Fruit fly (Drosophila melanogaster) whole organism, embryonic: ENCODE measurements around the gene TBC1d7.
A peak's percentile ranks its signal among the peaks of the same experiment; 100 is the strongest.

Source experiments
- Abd-B ChIP-seq: fragments of 200-800 bp; sonication (Bioruptor generic); optimal IDR thresholded peaks from 2 replicates; lab custom pipeline; 2018; ENCODE audit warnings: missing biosample characterization, mild to moderate bottlenecking, missing genetic modification characterization, moderate library complexity
- CG10274 ChIP-seq: fragments of 200-800 bp; sonication (Bioruptor generic); optimal IDR thresholded peaks from 3 replicates; lab custom pipeline; 2017; ENCODE audit warnings: missing biosample characterization, mild to moderate bottlenecking, missing genetic modification characterization
- CG10979 ChIP-seq: fragments of 200-800 bp; sonication (Bioruptor generic); optimal IDR thresholded peaks from 2 replicates; lab custom pipeline; 2018; ENCODE audit warnings: missing biosample characterization, mild to moderate bottlenecking, missing genetic modification characterization, moderate library complexity
- CG11085 ChIP-seq: fragments of 200-800 bp; sonication (Bioruptor generic); IDR thresholded peaks from 2 replicates; pipeline ENCODE4 v1.3.6; 2022; ENCODE audit warnings: missing biosample characterization, missing genetic modification characterization
- CG11398 ChIP-seq: fragments of 200-800 bp; sonication (Bioruptor generic); optimal IDR thresholded peaks from 2 replicates; lab custom pipeline; 2016; ENCODE audit warnings: missing biosample characterization, missing genetic modification characterization
- CG11560 ChIP-seq: fragments of 200-800 bp; sonication (Bioruptor generic); IDR thresholded peaks from 3 replicates; pipeline ENCODE4 v1.3.6; 2022; ENCODE audit warnings: missing biosample characterization, missing genetic modification characterization
- CG12236 ChIP-seq: fragments of 200-800 bp; sonication (Bioruptor generic); optimal IDR thresholded peaks from 2 replicates; lab custom pipeline; 2016; ENCODE audit warnings: missing biosample characterization, missing genetic modification characterization
- CG1233 ChIP-seq: fragments of 200-800 bp; sonication (Bioruptor generic); optimal IDR thresholded peaks from 4 replicates; lab custom pipeline; 2018; ENCODE audit warnings: missing biosample characterization, mild to moderate bottlenecking, missing genetic modification characterization
- CG12744 ChIP-seq: fragments of 200-800 bp; sonication (Bioruptor generic); optimal IDR thresholded peaks from 2 replicates; lab custom pipeline; 2016; ENCODE audit warnings: missing biosample characterization, missing genetic modification characterization
- CG30431 ChIP-seq: fragments of 200-800 bp; sonication (Bioruptor generic); optimal IDR thresholded peaks from 2 replicates; lab custom pipeline; 2017; ENCODE audit warnings: missing biosample characterization, missing genetic modification characterization
- CG4707 ChIP-seq: fragments of 200-800 bp; sonication (Bioruptor generic); optimal IDR thresholded peaks from 2 replicates; lab custom pipeline; 2018; ENCODE audit warnings: missing biosample characterization, mild to moderate bottlenecking, missing genetic modification characterization, moderate library complexity
- CG5180 ChIP-seq: fragments of 200-800 bp; sonication (Bioruptor generic); optimal IDR thresholded peaks from 3 replicates; lab custom pipeline; 2017; ENCODE audit warnings: missing biosample characterization, missing genetic modification characterization, mild to moderate bottlenecking, moderate library complexity, missing genetic modification reagents
- CG5953 ChIP-seq: fragments of 200-800 bp; sonication (Bioruptor generic); IDR thresholded peaks from 2 replicates; pipeline ENCODE4 v1.3.6; 2022; ENCODE audit warnings: missing biosample characterization, missing genetic modification characterization
- CG6272 ChIP-seq: fragments of 200-800 bp; sonication (Bioruptor generic); IDR thresholded peaks from 2 replicates; pipeline ENCODE4 v1.3.6; 2022; ENCODE audit warnings: missing biosample characterization, missing genetic modification characterization
- CG6765 ChIP-seq: fragments of 200-800 bp; sonication (Bioruptor generic); optimal IDR thresholded peaks from 3 replicates; lab custom pipeline; 2017; ENCODE audit warnings: missing biosample characterization, mild to moderate bottlenecking, missing genetic modification characterization
- CG7372 ChIP-seq: fragments of 200-800 bp; sonication (Bioruptor generic); IDR thresholded peaks from 2 replicates; pipeline ENCODE4 v1.3.6; 2022; ENCODE audit warnings: missing biosample characterization, missing genetic modification characterization
- CG7556 ChIP-seq: fragments of 200-800 bp; sonication (Bioruptor generic); optimal IDR thresholded peaks from 2 replicates; lab custom pipeline; 2017; ENCODE audit warnings: missing biosample characterization, mild to moderate bottlenecking, missing genetic modification characterization
- CG9817 ChIP-seq: fragments of 200-800 bp; sonication (Bioruptor generic); optimal IDR thresholded peaks from 2 replicates; lab custom pipeline; 2018; ENCODE audit warnings: missing biosample characterization, mild to moderate bottlenecking, missing genetic modification characterization, moderate library complexity
- CHES-1-like ChIP-seq: fragments of 200-800 bp; sonication (Bioruptor generic); optimal IDR thresholded peaks from 2 replicates; lab custom pipeline; 2016; ENCODE audit warnings: missing biosample characterization, missing genetic modification characterization
- CkIIα-i1 ChIP-seq: fragments of 200-800 bp; sonication (Bioruptor generic); IDR thresholded peaks from 2 replicates; pipeline ENCODE4 v1.3.6; 2022; ENCODE audit warnings: missing biosample characterization, missing genetic modification characterization
- Elba2 ChIP-seq: fragments of 200-800 bp; sonication (Bioruptor generic); optimal IDR thresholded peaks from 3 replicates; lab custom pipeline; 2016; ENCODE audit warnings: missing biosample characterization, missing genetic modification characterization
- Ets65A ChIP-seq: fragments of 200-800 bp; sonication (Bioruptor generic); peaks from one replicate; lab custom pipeline; 2016; ENCODE audit warnings: missing biosample characterization, missing genetic modification characterization
- HHEX ChIP-seq: fragments of 200-800 bp; sonication (Bioruptor generic); optimal IDR thresholded peaks from 3 replicates; lab custom pipeline; 2017; ENCODE audit warnings: missing biosample characterization, mild to moderate bottlenecking, missing genetic modification characterization, missing genetic modification reagents
- HLH54F ChIP-seq: fragments of 200-800 bp; sonication (Bioruptor generic); optimal IDR thresholded peaks from 3 replicates; lab custom pipeline; 2016; ENCODE audit warnings: missing biosample characterization, missing genetic modification characterization
- MBD-R2 ChIP-seq: fragments of 200-800 bp; sonication (Bioruptor generic); IDR thresholded peaks from 2 replicates; pipeline ENCODE4 v1.3.6; 2022; ENCODE audit warnings: missing biosample characterization, missing genetic modification characterization
- Myb ChIP-seq: fragments of 200-800 bp; sonication (Bioruptor generic); optimal IDR thresholded peaks from 2 replicates; lab custom pipeline; 2016; ENCODE audit warnings: missing biosample characterization, missing genetic modification characterization
- Opbp ChIP-seq: fragments of 200-800 bp; sonication (Bioruptor generic); IDR thresholded peaks from 3 replicates; pipeline ENCODE4 v1.3.6; 2022; ENCODE audit warnings: missing biosample characterization, missing genetic modification characterization; ENCODE audit not compliant: partially characterized antibody
- Optix ChIP-seq: fragments of 200-800 bp; sonication (Bioruptor generic); IDR thresholded peaks from 3 replicates; pipeline ENCODE4 v1.3.6; 2022; ENCODE audit warnings: missing biosample characterization, missing genetic modification characterization
- Scr ChIP-seq: fragments of 200-800 bp; sonication (Bioruptor generic); IDR thresholded peaks from 2 replicates; pipeline ENCODE4 v1.3.6; 2022; ENCODE audit warnings: missing biosample characterization, missing genetic modification characterization; ENCODE audit not compliant: partially characterized antibody
- amos ChIP-seq: fragments of 200-800 bp; sonication (Bioruptor generic); IDR thresholded peaks from 2 replicates; pipeline ENCODE4 v1.3.6; 2022; ENCODE audit warnings: missing biosample characterization, missing genetic modification characterization; ENCODE audit not compliant: partially characterized antibody
- aop ChIP-seq: fragments of 200-800 bp; sonication (Bioruptor generic); IDR thresholded peaks from 2 replicates; pipeline ENCODE4 v1.3.6; 2022; ENCODE audit warnings: missing biosample characterization, missing genetic modification characterization
- bcd ChIP-seq: fragments of 200-800 bp; sonication (Bioruptor generic); optimal IDR thresholded peaks from 2 replicates; lab custom pipeline; 2017; ENCODE audit warnings: missing biosample characterization, mild to moderate bottlenecking, missing genetic modification characterization
- cwo ChIP-seq: fragments of 200-800 bp; sonication (Bioruptor generic); optimal IDR thresholded peaks from 3 replicates; lab custom pipeline; 2017; ENCODE audit warnings: missing biosample characterization, missing genetic modification characterization, mild to moderate bottlenecking, moderate library complexity, missing genetic modification reagents
- dan ChIP-seq: fragments of 200-800 bp; sonication (Bioruptor generic); IDR thresholded peaks from 2 replicates; pipeline ENCODE4 v1.3.6; 2022; ENCODE audit warnings: missing biosample characterization, missing genetic modification characterization
- dpn ChIP-seq, 2 experiments: fragments of 200-800 bp; sonication (Bioruptor generic); optimal IDR thresholded peaks; 3 replicates each; lab custom pipeline; 2016; ENCODE audit warnings: missing biosample characterization in 2 of 2, missing genetic modification characterization in 2 of 2
- fd102C ChIP-seq: fragments of 200-800 bp; sonication (Bioruptor generic); optimal IDR thresholded peaks from 2 replicates; lab custom pipeline; 2018; ENCODE audit warnings: missing biosample characterization, mild to moderate bottlenecking, missing genetic modification characterization, moderate library complexity
- ham ChIP-seq: fragments of 200-800 bp; sonication (Bioruptor generic); IDR thresholded peaks from 2 replicates; pipeline ENCODE4 v1.3.6; 2022; ENCODE audit warnings: missing biosample characterization, missing genetic modification characterization
- hth ChIP-seq: fragments of >200 bp; optimal IDR thresholded peaks from 2 replicates; lab custom pipeline; 2017; ENCODE audit warnings: inconsistent platforms
- inv ChIP-seq: fragments of 200-800 bp; sonication (Bioruptor generic); IDR thresholded peaks from 2 replicates; pipeline ENCODE4 v1.3.6; 2022; ENCODE audit warnings: missing biosample characterization, missing genetic modification characterization; ENCODE audit not compliant: partially characterized antibody
- lov ChIP-seq, 2 experiments: fragments of 200-800 bp in 1 of 2; fragments of >200 bp in 1 of 2; sonication (Bioruptor generic) in 1 of 2; IDR thresholded peaks in 1 of 2; optimal IDR thresholded peaks in 1 of 2; 2 replicates in 1 of 2; 3 replicates in 1 of 2; pipeline versions ENCODE4 v1.3.6 to Lab custom; 2017 to 2022; ENCODE audit warnings: missing biosample characterization in 1 of 2, missing genetic modification characterization in 1 of 2
- luna ChIP-seq: fragments of 200-800 bp; sonication (Bioruptor generic); optimal IDR thresholded peaks from 2 replicates; lab custom pipeline; 2016; ENCODE audit warnings: missing biosample characterization, missing genetic modification characterization
- maf-S ChIP-seq: fragments of 200-800 bp; sonication (Bioruptor generic); optimal IDR thresholded peaks from 2 replicates; lab custom pipeline; 2016; ENCODE audit warnings: missing biosample characterization, missing genetic modification characterization
- onecut ChIP-seq: fragments of 200-800 bp; sonication (Bioruptor generic); IDR thresholded peaks from 2 replicates; pipeline ENCODE4 v1.3.6; 2022; ENCODE audit warnings: missing biosample characterization, missing genetic modification characterization
- row ChIP-seq: fragments of 200-800 bp; sonication (Bioruptor generic); IDR thresholded peaks from 3 replicates; pipeline ENCODE4 v1.3.6; 2022; ENCODE audit warnings: missing biosample characterization, missing genetic modification characterization
- salm ChIP-seq: fragments of 200-800 bp; sonication (Bioruptor generic); optimal IDR thresholded peaks from 2 replicates; lab custom pipeline; 2018; ENCODE audit warnings: missing biosample characterization, mild to moderate bottlenecking, missing genetic modification characterization
- sisA ChIP-seq: fragments of 200-800 bp; sonication (Bioruptor generic); IDR thresholded peaks from 2 replicates; pipeline ENCODE4 v1.3.6; 2022; ENCODE audit warnings: missing biosample characterization, missing genetic modification characterization
- slou ChIP-seq: fragments of 200-800 bp; sonication (Bioruptor generic); optimal IDR thresholded peaks from 3 replicates; lab custom pipeline; 2016; ENCODE audit warnings: missing biosample characterization, missing genetic modification characterization
- tgo ChIP-seq: fragments of 200-800 bp; sonication (Bioruptor generic); IDR thresholded peaks from 3 replicates; pipeline ENCODE4 v1.3.6; 2022; ENCODE audit warnings: missing biosample characterization, missing genetic modification characterization
- tll ChIP-seq, 2 experiments: fragments of 200-800 bp in 1 of 2; fragments of >200 bp in 1 of 2; sonication (Bioruptor generic) in 1 of 2; optimal IDR thresholded peaks; 2 replicates each; lab custom pipeline; 2017 to 2019; ENCODE audit warnings: missing biosample characterization in 2 of 2, missing genetic modification characterization in 2 of 2, mild to moderate bottlenecking in 1 of 2, moderate library complexity in 1 of 2
- ttk ChIP-seq: fragments of 200-800 bp; sonication (Bioruptor generic); IDR thresholded peaks from 2 replicates; pipeline ENCODE4 v2.1.2; 2022; ENCODE audit warnings: missing biosample characterization, missing genetic modification characterization
- usp ChIP-seq: fragments of >200 bp; optimal IDR thresholded peaks from 2 replicates; lab custom pipeline; 2017; ENCODE audit warnings: missing biosample characterization, missing genetic modification characterization

The TBC1d7 gene

DNA sequence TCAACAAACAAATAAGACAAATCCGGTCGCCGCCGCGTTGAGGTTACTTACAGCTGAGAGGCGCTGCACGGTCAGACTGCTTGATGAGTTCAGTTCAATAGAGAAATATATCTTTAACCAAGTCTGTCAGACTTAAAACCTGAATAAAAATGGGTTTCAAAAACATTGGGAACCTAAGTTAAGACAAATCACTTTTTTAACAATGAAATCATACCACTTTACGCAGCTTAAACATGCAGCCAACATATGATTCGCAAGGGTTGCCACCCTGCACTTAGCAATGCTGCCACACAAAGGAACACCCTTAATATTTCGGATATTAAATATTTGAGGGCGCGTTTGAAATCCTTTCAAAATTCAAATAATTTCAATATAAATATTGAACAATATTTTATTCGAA is 27.1 kb downstream of the TBC1d7 start, which contains the start of gene CG5515 (continued):
- TF ChIP-seq HHEX (GFP tag; lab: Kevin White, UChicago) = no peak
- TF ChIP-seq tll (GFP tag; optimal IDR thresholded peaks at IDR 0.05; lab: Kevin White, UChicago) = no peak
- TF ChIP-seq maf-S (GFP tag; lab: Kevin White, UChicago) = peak; percentile 65
- no peak for TF ChIP-seq dan
- TF ChIP-seq dpn (GFP tag; optimal IDR thresholded peaks at IDR 0.05; lab: Kevin White, UChicago) = peak in 1 of 2 experiments; percentile 82
- peak; percentile 54; the same call in 1 of the 2 replicates for TF ChIP-seq ham
- TF ChIP-seq CG1233 (GFP tag; lab: Kevin White, UChicago) = peak; percentile 50
- TF ChIP-seq CG6272 (GFP tag; lab: Robert Waterston, UW) = peak; percentile 80
- TF ChIP-seq MBD-R2 (GFP tag; lab: Robert Waterston, UW) = peak; percentile 88
- TF ChIP-seq Opbp = peak; percentile 69
- no peak for TF ChIP-seq luna (GFP tag; lab: Kevin White, UChicago)
- TF ChIP-seq CHES-1-like (GFP tag; lab: Kevin White, UChicago) = peak; percentile 76
- TF ChIP-seq CkIIα-i1 (GFP tag; lab: Robert Waterston, UW) = no peak
- TF ChIP-seq cwo (GFP tag; lab: Kevin White, UChicago) = no peak
- peak; percentile 88 for TF ChIP-seq HLH54F (GFP tag; lab: Kevin White, UChicago)
- TF ChIP-seq CG12744 (GFP tag; lab: Kevin White, UChicago) = peak; percentile 50
- no peak for TF ChIP-seq CG10274 (GFP tag; lab: Kevin White, UChicago)
- peak; percentile 53 for TF ChIP-seq CG11398
- peak; percentile 32 for TF ChIP-seq CG12236 (GFP tag; lab: Kevin White, UChicago)
- no peak for TF ChIP-seq CG5180 (GFP tag; lab: Kevin White, UChicago)
- TF ChIP-seq usp = no peak
- TF ChIP-seq bcd (GFP tag; lab: Kevin White, UChicago) = peak; percentile 64
- peak; percentile 83 for TF ChIP-seq tgo (GFP tag; lab: Robert Waterston, UW)
- peak; percentile 71 for TF ChIP-seq amos (GFP tag; lab: Robert Waterston, UW)
- TF ChIP-seq salm = no peak
- no peak for TF ChIP-seq fd102C (GFP tag; lab: Kevin White, UChicago)
- TF ChIP-seq CG6765 (GFP tag; lab: Kevin White, UChicago) = no peak
- peak; percentile 89 for TF ChIP-seq sisA (GFP tag; lab: Robert Waterston, UW)
- no peak for TF ChIP-seq Elba2 (GFP tag; lab: Kevin White, UChicago)
- TF ChIP-seq Optix (GFP tag; lab: Robert Waterston, UW) = peak; percentile 92
- peak; percentile 62 for TF ChIP-seq Myb (GFP tag; lab: Kevin White, UChicago)
- TF ChIP-seq CG10979 (tag; lab: Kevin White, UChicago) = peak; percentile 84
- peak; percentile 21; the same call in 1 of the 2 replicates for TF ChIP-seq aop
- no peak for TF ChIP-seq slou (GFP tag; lab: Kevin White, UChicago)
- TF ChIP-seq CG4707 (GFP tag; lab: Kevin White, UChicago) = no peak
- TF ChIP-seq ttk (GFP tag; lab: Robert Waterston, UW) = peak; percentile 79
- peak; percentile 36 for TF ChIP-seq CG30431 (GFP tag; lab: Kevin White, UChicago)
- TF ChIP-seq CG9817 = peak; percentile 82
- TF ChIP-seq row = peak; percentile 93
- peak; percentile 97 for TF ChIP-seq Ets65A (GFP tag; lab: Kevin White, UChicago)
- no peak for TF ChIP-seq hth (lab: Kevin White, UChicago)
- peak; percentile 64; the same call in 2 of the 3 replicates for TF ChIP-seq CG11560 (tag; lab: Robert Waterston, UW)
- peak; percentile 69 for TF ChIP-seq CG11085 (GFP tag; lab: Robert Waterston, UW)
- peak; percentile 79 for TF ChIP-seq CG5953 (GFP tag; lab: Robert Waterston, UW)
- TF ChIP-seq inv = peak; percentile 81
- TF ChIP-seq Scr = peak; percentile 61
- TF ChIP-seq Abd-B (GFP tag; lab: Kevin White, UChicago) = peak; percentile 72
- TF ChIP-seq CG7372 (GFP tag; lab: Robert Waterston, UW) = peak; percentile 80
- peak; percentile 77 for TF ChIP-seq onecut (GFP tag; lab: Robert Waterston, UW)
- TF ChIP-seq lov (optimal IDR thresholded peaks at IDR 0.05; lab: Kevin White, UChicago) = no peak
- peak; percentile 79; the same call in 2 of the 3 replicates for TF ChIP-seq lov (GFP tag; IDR thresholded peaks at IDR 0.05; lab: Robert Waterston, UW)
- TF ChIP-seq CG7556 = peak; percentile 37
